Fruit fly (Drosophila melanogaster): ENCODE measurements around the gene Cyp4e3.
A peak's percentile ranks its signal among the peaks of the same experiment; 100 is the strongest.

Gene Cyp4e3

dm6 chr2L:9700454-9700853 is 49.4 kb downstream of the Cyp4e3 start, which contains the start of gene pelo (continued):
- TF ChIP-seq pdm3 (GFP tag; optimal IDR thresholded peaks at IDR 0.05), result peak; percentile 43
- peak; percentile 38 for TF ChIP-seq topi (GFP tag; optimal IDR thresholded peaks at IDR 0.05)
- no peak for TF ChIP-seq CG8319 (GFP tag; optimal IDR thresholded peaks at IDR 0.05)
- TF ChIP-seq OdsH (GFP tag; optimal IDR thresholded peaks at IDR 0.05), result no peak
- peak; percentile 41 for TF ChIP-seq vri (GFP tag; optimal IDR thresholded peaks at IDR 0.05)
- no peak for TF ChIP-seq dac (GFP tag; optimal IDR thresholded peaks at IDR 0.05)
- TF ChIP-seq CG6163 (GFP tag; IDR thresholded peaks at IDR 0.05), result peak; percentile 50; the same call in 1 of the 3 replicates
- TF ChIP-seq CG8119 (GFP tag; IDR thresholded peaks at IDR 0.05), result peak; percentile 53; the same call in 1 of the 3 replicates
- TF ChIP-seq CG1621 (tag; optimal IDR thresholded peaks at IDR 0.05), result peak; percentile 29
- no peak for TF ChIP-seq CG16779 (tag; optimal IDR thresholded peaks at IDR 0.05)
- peak; percentile 53 for TF ChIP-seq Ets96B (tag; optimal IDR thresholded peaks at IDR 0.05)
- peak; percentile 9 for TF ChIP-seq CG11762 (GFP tag; optimal IDR thresholded peaks at IDR 0.05; ENCODE audit: insufficient read depth)
- peak; percentile 39 for TF ChIP-seq cyc (GFP tag; optimal IDR thresholded peaks at IDR 0.05)
- peak in 1 of 2 experiments; percentile 32 for TF ChIP-seq ss (GFP tag; optimal IDR thresholded peaks at IDR 0.05)
- TF ChIP-seq CG7368 (GFP tag; optimal IDR thresholded peaks at IDR 0.05), result no peak
- peak; percentile 45 for TF ChIP-seq lz (GFP tag; optimal IDR thresholded peaks at IDR 0.05)
- TF ChIP-seq dsx (GFP tag; optimal IDR thresholded peaks at IDR 0.05; ENCODE audit: poor library complexity, severe bottlenecking), result peak; percentile 7
- peak; percentile 9 for TF ChIP-seq Sox102F (GFP tag; optimal IDR thresholded peaks at IDR 0.05)
- TF ChIP-seq net (GFP tag; optimal IDR thresholded peaks at IDR 0.05), result no peak
- no peak for TF ChIP-seq Smox (GFP tag; optimal IDR thresholded peaks at IDR 0.05)
- TF ChIP-seq CG4318 (GFP tag; optimal IDR thresholded peaks at IDR 0.05), result no peak
- peak; percentile 52 for TF ChIP-seq CG10631 (GFP tag; optimal IDR thresholded peaks at IDR 0.05)
- peak; percentile 25 for TF ChIP-seq CG34406 (GFP tag; optimal IDR thresholded peaks at IDR 0.05)
- TF ChIP-seq CG11902 (GFP tag; optimal IDR thresholded peaks at IDR 0.05), result no peak
- TF ChIP-seq Hr39 (GFP tag; optimal IDR thresholded peaks at IDR 0.05), result no peak
- peak; percentile 88 for TF ChIP-seq svp (GFP tag)
- no peak for TF ChIP-seq CG9139 (GFP tag; optimal IDR thresholded peaks at IDR 0.05)
- TF ChIP-seq CG3919 (GFP tag; optimal IDR thresholded peaks at IDR 0.05), result peak; percentile 40
- TF ChIP-seq fd59A (GFP tag; optimal IDR thresholded peaks at IDR 0.05), result no peak
- TF ChIP-seq Hr38 (GFP tag; optimal IDR thresholded peaks at IDR 0.05), result no peak
- TF ChIP-seq Met (GFP tag; optimal IDR thresholded peaks at IDR 0.05), result peak; percentile 51
- peak; percentile 30 for TF ChIP-seq CG31627 (GFP tag; optimal IDR thresholded peaks at IDR 0.05)

dm6 chr2L:9699615-9700014 is 50.3 kb downstream of the Cyp4e3 start, which contains the start of gene hoip:
TSS of gene hoip (plus strand) at chr2L:9699791.
- TF ChIP-seq eg (GFP tag; IDR thresholded peaks at IDR 0.05) (peak; percentile 7; the same call in 1 of the 3 replicates), CG34406 (GFP tag; optimal IDR thresholded peaks at IDR 0.05) (no peak)

- TF ChIP-seq CG10669 (GFP tag; optimal IDR thresholded peaks at IDR 0.05) (no peak), Sox14 (GFP tag; optimal IDR thresholded peaks at IDR 0.05) (no peak), CG9139 (GFP tag; optimal IDR thresholded peaks at IDR 0.05) (no peak), Gug (GFP tag; IDR thresholded peaks at IDR 0.05) (0 out of 2 replicates have a peak, but pooled peaks have one; percentile 10), fkh (GFP tag; optimal IDR thresholded peaks at IDR 0.05) (peak; percentile 31), Ets96B (tag; optimal IDR thresholded peaks at IDR 0.05) (no peak), Lpt (GFP tag; optimal IDR thresholded peaks at IDR 0.05) (no peak), net (GFP tag; optimal IDR thresholded peaks at IDR 0.05) (no peak), Eip78C (GFP tag) (peak; percentile 49), CG7368 (GFP tag; optimal IDR thresholded peaks at IDR 0.05) (no peak), CG8119 (GFP tag; IDR thresholded peaks at IDR 0.05) (peak; percentile 54; the same call in 2 of the 3 replicates), dsx (GFP tag; optimal IDR thresholded peaks at IDR 0.05; ENCODE audit: poor library complexity, severe bottlenecking) (no peak), CG34406 (GFP tag; optimal IDR thresholded peaks at IDR 0.05) (no peak), CG6163 (GFP tag; IDR thresholded peaks at IDR 0.05) (peak; percentile 68; the same call in 2 of the 3 replicates), Hr38 (GFP tag; optimal IDR thresholded peaks at IDR 0.05) (no peak), Ets21C (GFP tag; optimal IDR thresholded peaks at IDR 0.05) (no peak), Hr39 (GFP tag; optimal IDR thresholded peaks at IDR 0.05) (no peak), pdm3 (GFP tag; optimal IDR thresholded peaks at IDR 0.05) (no peak), Eip93F (GFP tag; optimal IDR thresholded peaks at IDR 0.05) (no peak), fd85E (GFP tag; optimal IDR thresholded peaks at IDR 0.05) (no peak), CG32006 (GFP tag; optimal IDR thresholded peaks at IDR 0.05) (no peak), CG6808 (GFP tag; optimal IDR thresholded peaks at IDR 0.05) (peak; percentile 28), acj6 (GFP tag; optimal IDR thresholded peaks at IDR 0.05) (no peak), OdsH (GFP tag; optimal IDR thresholded peaks at IDR 0.05) (peak; percentile 25), CG8319 (GFP tag; optimal IDR thresholded peaks at IDR 0.05) (no peak), svp (GFP tag) (no peak), cyc (GFP tag; optimal IDR thresholded peaks at IDR 0.05) (no peak), CG6792 (GFP tag; optimal IDR thresholded peaks at IDR 0.05) (no peak), Met (GFP tag; optimal IDR thresholded peaks at IDR 0.05) (no peak), CG1621 (tag; optimal IDR thresholded peaks at IDR 0.05) (peak; percentile 96)
These were observed 50.9 kb downstream of the Cyp4e3 start, which contains the start of gene Pka-C1 for dm6 chr2L:9698923-9699493. TSS of gene Pka-C1 (minus strand) at chr2L:9699297.

All from whole organism, prepupa.